Fruit fly (Drosophila melanogaster) whole organism, prepupa: ENCODE results near the gene CG7857.

Experiments used
- Blimp-1 ChIP-seq: fragments of 200-800 bp; sonication (Bioruptor generic); optimal IDR thresholded peaks from 3 replicates; lab custom pipeline; 2017; ENCODE audit warnings: missing biosample characterization, missing genetic modification characterization, mild to moderate bottlenecking, moderate library complexity, missing genetic modification reagents
- CG10631 ChIP-seq: fragments of 200-800 bp; sonication (Bioruptor generic); optimal IDR thresholded peaks from 2 replicates; lab custom pipeline; 2016; ENCODE audit warnings: missing biosample characterization, missing genetic modification characterization
- CG10669 ChIP-seq: fragments of 200-800 bp; sonication (Bioruptor generic); optimal IDR thresholded peaks from 3 replicates; lab custom pipeline; 2018; ENCODE audit warnings: missing biosample characterization, mild to moderate bottlenecking, missing genetic modification characterization, moderate library complexity
- CG11294 ChIP-seq: fragments of 200-800 bp; sonication (Bioruptor generic); IDR thresholded peaks from 2 replicates; pipeline ENCODE4 v1.3.6; 2022; ENCODE audit warnings: missing biosample characterization, missing genetic modification characterization
- CG11762 ChIP-seq: fragments of 200-800 bp; sonication (Bioruptor generic); optimal IDR thresholded peaks from 3 replicates; lab custom pipeline; 2016; ENCODE audit warnings: missing biosample characterization, missing genetic modification characterization; ENCODE audit not compliant: insufficient read depth
- CG15336 ChIP-seq: fragments of 200-800 bp; sonication (Bioruptor generic); IDR thresholded peaks from 2 replicates; pipeline ENCODE4 v1.3.6; 2022; ENCODE audit warnings: missing biosample characterization, missing genetic modification characterization
- CG16779 ChIP-seq: fragments of 200-800 bp; sonication (Bioruptor generic); optimal IDR thresholded peaks from 3 replicates; lab custom pipeline; 2017; ENCODE audit warnings: missing biosample characterization, mild to moderate bottlenecking, missing genetic modification characterization
- CG3032 ChIP-seq: fragments of 200-800 bp; optimal IDR thresholded peaks from 2 replicates; lab custom pipeline; 2019; ENCODE audit warnings: missing biosample characterization, mild to moderate bottlenecking, missing genetic modification characterization, moderate library complexity
- CG31627 ChIP-seq: fragments of 200-800 bp; sonication (Bioruptor generic); optimal IDR thresholded peaks from 3 replicates; lab custom pipeline; 2016; ENCODE audit warnings: missing biosample characterization, missing genetic modification characterization
- CG32006 ChIP-seq: fragments of 200-800 bp; sonication (Bioruptor generic); optimal IDR thresholded peaks from 3 replicates; lab custom pipeline; 2017; ENCODE audit warnings: missing biosample characterization, mild to moderate bottlenecking, missing genetic modification characterization
- CG34406 ChIP-seq: fragments of 200-800 bp; sonication (Bioruptor generic); optimal IDR thresholded peaks from 3 replicates; lab custom pipeline; 2016; ENCODE audit warnings: missing biosample characterization, missing genetic modification characterization
- CG3919 ChIP-seq: fragments of 200-800 bp; sonication (Bioruptor generic); optimal IDR thresholded peaks from 3 replicates; lab custom pipeline; 2016; ENCODE audit warnings: missing biosample characterization, missing genetic modification characterization
- CG4318 ChIP-seq: fragments of 200-800 bp; sonication (Bioruptor generic); optimal IDR thresholded peaks from 3 replicates; lab custom pipeline; 2017; ENCODE audit warnings: missing biosample characterization, mild to moderate bottlenecking, missing genetic modification characterization
- CG6276 ChIP-seq: fragments of 200-800 bp; sonication (Bioruptor generic); optimal IDR thresholded peaks from 2 replicates; lab custom pipeline; 2017; ENCODE audit warnings: missing biosample characterization, mild to moderate bottlenecking, missing genetic modification characterization
- CG6792 ChIP-seq: fragments of 200-800 bp; sonication (Bioruptor generic); optimal IDR thresholded peaks from 3 replicates; lab custom pipeline; 2016; ENCODE audit warnings: missing biosample characterization, missing genetic modification characterization
- CG6808 ChIP-seq: fragments of 200-800 bp; sonication (Bioruptor generic); optimal IDR thresholded peaks from 3 replicates; lab custom pipeline; 2017; ENCODE audit warnings: missing biosample characterization, missing genetic modification characterization, mild to moderate bottlenecking, moderate library complexity, missing genetic modification reagents
- CG7368 ChIP-seq: fragments of 200-800 bp; sonication (Bioruptor generic); optimal IDR thresholded peaks from 3 replicates; lab custom pipeline; 2016; ENCODE audit warnings: missing biosample characterization, missing genetic modification characterization
- CG8119 ChIP-seq: fragments of 200-800 bp; sonication (Bioruptor generic); IDR thresholded peaks from 3 replicates; pipeline ENCODE4 v1.3.6; 2022; ENCODE audit warnings: missing biosample characterization, missing genetic modification characterization
- CG9139 ChIP-seq: fragments of 200-800 bp; sonication (Bioruptor generic); optimal IDR thresholded peaks from 3 replicates; lab custom pipeline; 2017; ENCODE audit warnings: missing biosample characterization, mild to moderate bottlenecking, missing genetic modification characterization
- Eip75B ChIP-seq: fragments of 200-800 bp; sonication (Bioruptor generic); optimal IDR thresholded peaks from 3 replicates; lab custom pipeline; 2016; ENCODE audit warnings: missing biosample characterization, missing genetic modification characterization
- Eip78C ChIP-seq: fragments of 200-800 bp; sonication (Bioruptor generic); peaks from one replicate; lab custom pipeline; 2016; ENCODE audit warnings: missing biosample characterization, missing genetic modification characterization
- Eip93F ChIP-seq: fragments of 200-800 bp; sonication (Bioruptor generic); optimal IDR thresholded peaks from 2 replicates; lab custom pipeline; 2016; ENCODE audit warnings: missing biosample characterization, mild to moderate bottlenecking, missing genetic modification characterization
- Ets96B ChIP-seq: fragments of 200-800 bp; optimal IDR thresholded peaks from 2 replicates; lab custom pipeline; 2019; ENCODE audit warnings: missing biosample characterization, mild to moderate bottlenecking, missing genetic modification characterization, moderate library complexity
- Gug ChIP-seq: fragments of 200-800 bp; sonication (Bioruptor generic); IDR thresholded peaks from 2 replicates; pipeline ENCODE4 v1.3.6; 2022; ENCODE audit warnings: missing biosample characterization, missing genetic modification characterization
- Hr39 ChIP-seq: fragments of 200-800 bp; sonication (Bioruptor generic); optimal IDR thresholded peaks from 2 replicates; lab custom pipeline; 2016; ENCODE audit warnings: missing biosample characterization, missing genetic modification characterization
- Hr4 ChIP-seq: fragments of 200-800 bp; sonication (Bioruptor generic); optimal IDR thresholded peaks from 3 replicates; lab custom pipeline; 2016; ENCODE audit warnings: missing biosample characterization, missing genetic modification characterization
- Lpt ChIP-seq: fragments of 200-800 bp; sonication (Bioruptor generic); optimal IDR thresholded peaks from 3 replicates; lab custom pipeline; 2016; ENCODE audit warnings: missing biosample characterization, missing genetic modification characterization
- Met ChIP-seq: fragments of 200-800 bp; sonication (Bioruptor generic); optimal IDR thresholded peaks from 3 replicates; lab custom pipeline; 2016; ENCODE audit warnings: missing biosample characterization, missing genetic modification characterization
- OdsH ChIP-seq: fragments of 200-800 bp; sonication (Bioruptor generic); optimal IDR thresholded peaks from 3 replicates; lab custom pipeline; 2016; ENCODE audit warnings: missing biosample characterization, missing genetic modification characterization
- Sox102F ChIP-seq: fragments of 200-800 bp; sonication (Bioruptor generic); optimal IDR thresholded peaks from 2 replicates; lab custom pipeline; 2016; ENCODE audit warnings: missing biosample characterization, mild to moderate bottlenecking, missing genetic modification characterization
- Sox15 ChIP-seq: fragments of 200-800 bp; sonication (Bioruptor generic); optimal IDR thresholded peaks from 3 replicates; lab custom pipeline; 2016; ENCODE audit warnings: missing biosample characterization, missing genetic modification characterization
- acj6 ChIP-seq: fragments of 200-800 bp; sonication (Bioruptor generic); optimal IDR thresholded peaks from 3 replicates; lab custom pipeline; 2016; ENCODE audit warnings: missing biosample characterization, missing genetic modification characterization
- cyc ChIP-seq: fragments of 200-800 bp; sonication (Bioruptor generic); optimal IDR thresholded peaks from 3 replicates; lab custom pipeline; 2016; ENCODE audit warnings: missing biosample characterization, missing genetic modification characterization
- dac ChIP-seq: fragments of 200-800 bp; sonication (Bioruptor generic); optimal IDR thresholded peaks from 2 replicates; lab custom pipeline; 2017; ENCODE audit warnings: missing biosample characterization, mild to moderate bottlenecking, missing genetic modification characterization
- eg ChIP-seq: fragments of 200-800 bp; sonication (Bioruptor generic); IDR thresholded peaks from 3 replicates; pipeline ENCODE4 v1.3.6; 2022; ENCODE audit warnings: missing biosample characterization, missing genetic modification characterization
- esn ChIP-seq: fragments of 200-800 bp; sonication (Bioruptor generic); optimal IDR thresholded peaks from 2 replicates; lab custom pipeline; 2016; ENCODE audit warnings: missing biosample characterization, mild to moderate bottlenecking, missing genetic modification characterization, moderate library complexity
- fd59A ChIP-seq: fragments of 200-800 bp; sonication (Bioruptor generic); optimal IDR thresholded peaks from 2 replicates; lab custom pipeline; 2017; ENCODE audit warnings: missing biosample characterization, mild to moderate bottlenecking, missing genetic modification characterization, missing genetic modification reagents
- lz ChIP-seq: fragments of 200-800 bp; sonication (Bioruptor generic); optimal IDR thresholded peaks from 3 replicates; lab custom pipeline; 2016; ENCODE audit warnings: missing biosample characterization, missing genetic modification characterization
- pdm3 ChIP-seq: fragments of 200-800 bp; sonication (Bioruptor generic); optimal IDR thresholded peaks from 3 replicates; lab custom pipeline; 2016; ENCODE audit warnings: missing biosample characterization, missing genetic modification characterization
- salr ChIP-seq, 2 experiments: fragments of 200-800 bp; sonication (Bioruptor generic); optimal IDR thresholded peaks; 3 replicates each; lab custom pipeline; 2016 to 2018; ENCODE audit warnings: missing biosample characterization in 2 of 2, missing genetic modification characterization in 2 of 2, mild to moderate bottlenecking in 1 of 2
- spab ChIP-seq: fragments of 200-800 bp; sonication (Bioruptor generic); optimal IDR thresholded peaks from 2 replicates; lab custom pipeline; 2017; ENCODE audit warnings: missing biosample characterization, mild to moderate bottlenecking, missing genetic modification characterization, missing genetic modification reagents
- svp ChIP-seq: fragments of 200-800 bp; sonication (Bioruptor generic); peaks from one replicate; lab custom pipeline; 2016; ENCODE audit warnings: missing biosample characterization, missing genetic modification characterization
- topi ChIP-seq: fragments of 200-800 bp; sonication (Bioruptor generic); optimal IDR thresholded peaks from 3 replicates; lab custom pipeline; 2016; ENCODE audit warnings: missing biosample characterization, missing genetic modification characterization
- vri ChIP-seq: fragments of 200-800 bp; sonication (Bioruptor generic); optimal IDR thresholded peaks from 3 replicates; lab custom pipeline; 2016; ENCODE audit warnings: missing biosample characterization, mild to moderate bottlenecking, missing genetic modification characterization

CG7857 gene

dm6 chr3L:15510787-15511186, 6.1 kb upstream of the CG7857 start, which contains the start of gene MsrA:
MsrA (plus strand) TSS chr3L:15511052.
- TF ChIP-seq pdm3 (GFP tag; lab: Kevin White, UChicago) (no peak), Eip78C (peak; percentile 70), Eip93F (GFP tag; lab: Kevin White, UChicago) (no peak), Eip75B (peak; percentile 17), spab (no peak), CG11762 (no peak), CG16779 (tag; lab: Kevin White, UChicago) (no peak), Blimp-1 (GFP tag; lab: Kevin White, UChicago) (no peak), CG6808 (GFP tag; lab: Kevin White, UChicago) (no peak), fd59A (GFP tag; lab: Kevin White, UChicago) (no peak), CG15336 (GFP tag; lab: Robert Waterston, UW) (no peak), CG34406 (GFP tag; lab: Kevin White, UChicago) (no peak), esn (GFP tag; lab: Kevin White, UChicago) (peak; percentile 7), svp (GFP tag; lab: Kevin White, UChicago) (peak; percentile 80), CG8119 (GFP tag; lab: Robert Waterston, UW) (0 out of 3 replicates have a peak, but pooled peaks have one; percentile 16), vri (GFP tag; lab: Kevin White, UChicago) (peak; percentile 37), acj6 (GFP tag; lab: Kevin White, UChicago) (no peak)
- TF ChIP-seq, all 60 proteins: peak for 6

DNA sequence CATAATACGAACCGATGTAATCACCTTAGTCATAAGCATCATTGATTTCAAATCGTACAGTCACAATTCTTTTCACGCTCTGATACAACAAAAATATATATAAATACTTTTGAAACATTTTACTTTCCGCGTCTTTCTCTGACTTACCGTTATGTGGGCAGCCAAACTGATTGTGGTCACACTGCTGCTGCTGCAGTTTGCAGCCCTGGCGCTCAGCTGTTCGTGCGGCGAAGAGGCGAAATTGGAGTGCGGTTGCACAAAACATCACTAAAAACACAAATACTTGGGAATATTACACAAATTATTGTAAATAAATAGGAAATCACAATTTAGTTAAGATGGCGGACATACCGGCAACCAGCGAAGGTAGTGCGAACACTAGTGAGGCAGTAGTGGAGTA, 4.7 kb upstream of the CG7857 start, which contains the start of the genes gdl and gdl-ORF39:
gdl (plus strand) TSS at position 48 of the 400 bp plus-strand sequence.
gdl-ORF39 (plus strand) TSS at position 48 of the 400 bp plus-strand sequence.
- no peak for TF ChIP-seq salr (GFP tag; optimal IDR thresholded peaks at IDR 0.05; lab: Kevin White, UChicago)
- no peak for TF ChIP-seq Eip75B
- no peak for TF ChIP-seq lz (GFP tag; lab: Kevin White, UChicago)
- peak; percentile 64 for TF ChIP-seq Eip78C
- TF ChIP-seq, all 60 proteins: peak for 1

DNA sequence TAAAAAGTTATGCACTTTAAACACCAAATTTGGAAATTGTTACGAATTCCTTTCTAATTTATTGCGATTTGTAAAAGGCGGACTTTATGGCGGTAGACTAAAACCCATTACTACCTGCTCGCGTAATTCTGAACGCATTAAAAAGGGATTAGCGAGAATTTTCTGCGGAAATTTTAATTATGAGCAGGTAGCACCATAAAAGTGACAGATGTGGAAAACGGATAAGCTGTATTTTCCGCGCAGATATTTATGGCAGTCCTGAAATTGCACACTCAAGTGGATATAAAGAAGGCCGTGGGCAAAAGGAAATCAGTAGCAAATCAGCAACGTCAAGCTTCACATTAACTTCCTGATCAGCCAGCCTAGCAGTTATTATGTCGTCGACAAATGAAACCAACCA, 4.1 kb upstream of the CG7857 start, which contains the start of gene Z600:
Z600 (plus strand) TSS at position 312 of the 400 bp plus-strand sequence.
- TF ChIP-seq CG10669 (no peak), Met (GFP tag; lab: Kevin White, UChicago) (no peak), eg (no peak), CG6808 (GFP tag; lab: Kevin White, UChicago) (no peak), cyc (GFP tag; lab: Kevin White, UChicago) (no peak), CG7368 (GFP tag; lab: Kevin White, UChicago) (no peak), CG6276 (no peak), Lpt (GFP tag; lab: Kevin White, UChicago) (no peak), esn (GFP tag; lab: Kevin White, UChicago) (no peak), acj6 (GFP tag; lab: Kevin White, UChicago) (no peak), CG11294 (GFP tag; lab: Robert Waterston, UW) (no peak), CG3032 (tag; lab: Kevin White, UChicago) (no peak), Gug (GFP tag; lab: Robert Waterston, UW) (no peak), salr (GFP tag; optimal IDR thresholded peaks at IDR 0.05; lab: Kevin White, UChicago) (no peak), CG16779 (tag; lab: Kevin White, UChicago) (no peak), dac (GFP tag; lab: Kevin White, UChicago) (no peak), OdsH (no peak)

DNA sequence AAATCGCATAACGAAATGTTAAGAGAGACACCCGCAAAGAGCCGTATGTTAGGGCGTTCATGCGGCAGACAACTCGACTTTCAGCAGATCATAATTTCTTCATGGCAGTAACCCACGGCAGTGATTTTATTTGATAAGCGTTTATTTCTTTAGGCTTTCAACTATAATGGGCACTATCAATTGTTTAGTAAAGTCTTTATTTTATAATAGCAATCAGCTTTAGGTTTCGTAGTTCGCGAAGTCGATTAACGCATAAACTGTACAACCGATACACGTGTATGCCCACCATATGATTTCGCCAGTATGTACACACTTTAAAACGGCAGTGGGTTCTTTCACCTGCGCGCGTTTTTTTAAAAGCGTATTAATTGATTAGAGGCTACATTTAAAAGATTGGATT, 3.5 kb upstream of the CG7857 start, which contains the start of gene CG7841:
CG7841 (minus strand) TSS at position 20 of the 400 bp plus-strand sequence.
- peak; percentile 94 for TF ChIP-seq CG10631 (GFP tag; lab: Kevin White, UChicago)
- TF ChIP-seq Ets96B (tag; lab: Kevin White, UChicago), result peak; percentile 98
- peak; percentile 98 for TF ChIP-seq Hr4 (GFP tag; lab: Kevin White, UChicago)
- peak; percentile 98 for TF ChIP-seq CG8119 (GFP tag; lab: Robert Waterston, UW)
- peak; percentile 98 for TF ChIP-seq CG6792 (GFP tag; lab: Kevin White, UChicago)
- TF ChIP-seq CG3032 (tag; lab: Kevin White, UChicago), result peak; percentile 99
- TF ChIP-seq topi, result peak; percentile 99
- TF ChIP-seq CG9139, result peak; percentile 97
- peak; percentile 97 for TF ChIP-seq Hr39
- peak; percentile 99 for TF ChIP-seq Sox102F (GFP tag; lab: Kevin White, UChicago)
- TF ChIP-seq CG31627, result peak; percentile 97
- TF ChIP-seq Gug (GFP tag; lab: Robert Waterston, UW), result peak; percentile 93
- TF ChIP-seq dac (GFP tag; lab: Kevin White, UChicago), result peak; percentile 96
- TF ChIP-seq CG3919, result peak; percentile 99
- TF ChIP-seq spab, result peak; percentile 96
- peak; percentile 97 for TF ChIP-seq CG7368 (GFP tag; lab: Kevin White, UChicago)
- TF ChIP-seq CG32006, result peak; percentile 96
- TF ChIP-seq Sox15 (GFP tag; lab: Kevin White, UChicago), result peak; percentile 92
- peak; percentile 93 for TF ChIP-seq CG4318 (GFP tag; lab: Kevin White, UChicago)
- TF ChIP-seq CG34406 (GFP tag; lab: Kevin White, UChicago), result peak; percentile 98
- TF ChIP-seq svp (GFP tag; lab: Kevin White, UChicago), result peak; percentile 99
- TF ChIP-seq Blimp-1 (GFP tag; lab: Kevin White, UChicago), result peak; percentile 93
- peak; percentile 99 for TF ChIP-seq Eip93F (GFP tag; lab: Kevin White, UChicago)
- peak; percentile 98 for TF ChIP-seq CG6808 (GFP tag; lab: Kevin White, UChicago)
